Worm (Caenorhabditis elegans): Measurements from ENCODE around the gene C04F6.9.

Gene C04F6.9

DNA sequence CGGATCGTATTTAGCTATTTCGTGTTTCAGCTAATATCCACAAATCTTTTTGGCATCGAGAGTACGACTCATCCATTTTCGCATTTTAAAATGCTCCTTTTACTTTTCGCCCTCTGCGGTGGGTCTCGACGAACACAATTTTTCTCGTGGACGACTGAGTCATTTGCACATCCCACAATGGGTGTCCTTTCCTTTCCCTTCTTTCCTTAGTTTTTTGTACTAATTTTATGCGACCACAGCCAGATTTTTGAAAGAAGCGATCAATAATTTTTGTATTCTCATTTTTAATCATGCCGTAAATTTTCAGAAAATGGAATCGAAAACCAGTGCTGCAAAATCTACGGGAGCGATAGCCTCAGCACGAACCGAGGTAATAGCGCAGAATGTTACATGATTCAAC lies at the start of gene C04F6.9:
Gene C04F6.9, plus strand, starts transcription at position 301 of the 400 bp plus-strand sequence.
- TF ChIP-seq hlh-1 (tag; optimal IDR thresholded peaks at IDR 0.05) (no peak), blmp-1 (tag; optimal IDR thresholded peaks at IDR 0.05) (no peak), ces-1 (GFP tag; optimal IDR thresholded peaks at IDR 0.05) (no peak), ztf-11 (tag; optimal IDR thresholded peaks at IDR 0.05) (no peak), flh-1 (GFP tag; optimal IDR thresholded peaks at IDR 0.05) (no peak), bed-3 (GFP tag; optimal IDR thresholded peaks at IDR 0.05) (no peak), elt-1 (tag; optimal IDR thresholded peaks at IDR 0.05; ENCODE audit: borderline replicate concordance, insufficient read depth) (no peak), snpc-4 (tag; optimal IDR thresholded peaks at IDR 0.05) (no peak), nhr-12 (tag; optimal IDR thresholded peaks at IDR 0.05) (no peak), drap-1 (GFP tag; optimal IDR thresholded peaks at IDR 0.05) (no peak), pha-4 (tag; optimal IDR thresholded peaks at IDR 0.05) (no peak), unc-120 (tag; optimal IDR thresholded peaks at IDR 0.05; ENCODE audit: poor library complexity, severe bottlenecking) (no peak)

DNA sequence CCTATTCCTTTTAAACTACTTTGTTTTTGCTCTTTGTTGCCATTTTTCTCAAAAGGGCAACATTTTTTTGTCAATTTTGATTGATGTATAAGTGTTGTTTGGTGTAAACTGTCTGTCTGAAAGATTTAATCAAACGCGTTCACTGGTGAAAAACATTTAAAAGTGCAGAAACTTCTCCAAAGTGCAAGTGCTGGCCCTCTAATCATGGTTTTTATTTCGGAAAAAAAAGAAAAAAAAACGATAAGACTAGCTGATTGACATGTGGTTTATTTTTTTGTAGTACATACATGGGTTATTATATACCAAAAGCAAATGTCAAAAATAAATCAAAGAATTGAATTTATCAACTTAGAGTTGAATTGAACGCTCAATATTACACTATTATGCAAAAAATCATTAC lies 39.4 kb upstream of the C04F6.9 start, which contains the start of gene dhs-26:
Gene dhs-26, minus strand, starts transcription at position 116 of the 400 bp plus-strand sequence.
- TF ChIP-seq nhr-2 (tag; optimal IDR thresholded peaks at IDR 0.05) (no peak), pha-4 (tag; optimal IDR thresholded peaks at IDR 0.05) (no peak), ces-1 (GFP tag; optimal IDR thresholded peaks at IDR 0.05) (no peak), bed-3 (GFP tag; optimal IDR thresholded peaks at IDR 0.05) (no peak), nhr-28 (tag; optimal IDR thresholded peaks at IDR 0.05) (no peak), cnd-1 (tag; optimal IDR thresholded peaks at IDR 0.05) (no peak), unc-62 (GFP tag; optimal IDR thresholded peaks at IDR 0.05) (no peak), mab-5 (tag; optimal IDR thresholded peaks at IDR 0.05) (no peak), mep-1 (tag; optimal IDR thresholded peaks at IDR 0.05) (no peak), zip-8 (tag; optimal IDR thresholded peaks at IDR 0.05) (no peak), ceh-83 (GFP tag; optimal IDR thresholded peaks at IDR 0.05) (no peak), unc-39 (tag; optimal IDR thresholded peaks at IDR 0.05) (no peak)

DNA sequence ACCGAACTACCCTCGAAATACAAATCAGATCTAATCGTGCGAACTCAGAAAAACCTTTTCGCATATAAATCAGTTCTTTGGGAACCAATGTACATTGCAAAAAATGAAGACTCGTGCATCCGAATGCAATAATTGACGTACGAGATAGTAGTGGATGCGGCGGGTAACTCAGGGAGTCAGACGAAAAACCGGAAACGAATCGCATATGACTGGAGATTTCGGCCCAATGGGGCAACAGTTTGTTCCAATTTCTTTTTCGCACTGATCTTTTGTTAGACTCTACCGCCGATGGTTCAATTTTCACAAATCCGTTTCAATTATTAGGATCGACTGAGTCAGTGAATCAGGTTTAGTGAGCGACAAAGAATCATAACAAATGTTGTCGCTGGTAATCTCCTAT lies 35.0 kb upstream of the C04F6.9 start:
- TF ChIP-seq elt-1 (tag; optimal IDR thresholded peaks at IDR 0.05; ENCODE audit: borderline replicate concordance, insufficient read depth): no peak
- TF ChIP-seq ceh-39 (tag; optimal IDR thresholded peaks at IDR 0.05): no peak
- TF ChIP-seq nhr-12 (tag; optimal IDR thresholded peaks at IDR 0.05): no peak
- TF ChIP-seq bed-3 (GFP tag; optimal IDR thresholded peaks at IDR 0.05): no peak
- no peak for TF ChIP-seq zip-8 (tag; optimal IDR thresholded peaks at IDR 0.05)
- TF ChIP-seq unc-39 (tag; optimal IDR thresholded peaks at IDR 0.05): no peak
- TF ChIP-seq M03D4.4 (tag; optimal IDR thresholded peaks at IDR 0.05): no peak

DNA sequence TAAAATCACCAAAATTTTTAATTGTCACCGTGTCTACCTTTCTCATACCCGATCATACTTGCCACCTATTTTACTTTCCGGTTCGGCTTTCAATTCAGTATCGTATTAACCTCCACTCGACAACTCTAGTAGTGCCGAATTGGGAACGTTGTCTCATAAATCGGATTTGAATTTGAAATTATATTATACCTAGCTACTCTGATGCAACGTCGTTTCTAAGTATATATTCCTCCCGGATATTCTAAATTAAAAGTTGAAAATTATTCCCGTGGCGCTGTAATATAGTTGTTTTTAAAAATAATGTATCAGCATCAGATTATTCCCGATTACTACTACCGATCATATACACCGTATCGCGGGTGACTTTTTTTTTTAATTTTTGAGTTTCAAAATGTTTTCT lies 33.1 kb upstream of the C04F6.9 start, which contains the start of gene ZK563.2:
Gene ZK563.2, plus strand, starts transcription at position 301 of the 400 bp plus-strand sequence.
- TF ChIP-seq M03D4.4 (tag; optimal IDR thresholded peaks at IDR 0.05) (no peak), bed-3 (GFP tag; optimal IDR thresholded peaks at IDR 0.05) (no peak), sem-2 (GFP tag; optimal IDR thresholded peaks at IDR 0.05) (no peak), unc-120 (tag; optimal IDR thresholded peaks at IDR 0.05; ENCODE audit: poor library complexity, severe bottlenecking) (no peak), hlh-1 (tag; optimal IDR thresholded peaks at IDR 0.05) (no peak), drap-1 (GFP tag; optimal IDR thresholded peaks at IDR 0.05) (no peak), sptf-1 (tag; optimal IDR thresholded peaks at IDR 0.05) (no peak), ham-2 (GFP tag; optimal IDR thresholded peaks at IDR 0.05) (no peak), blmp-1 (tag; optimal IDR thresholded peaks at IDR 0.05) (no peak), nhr-12 (tag; optimal IDR thresholded peaks at IDR 0.05) (no peak)

DNA sequence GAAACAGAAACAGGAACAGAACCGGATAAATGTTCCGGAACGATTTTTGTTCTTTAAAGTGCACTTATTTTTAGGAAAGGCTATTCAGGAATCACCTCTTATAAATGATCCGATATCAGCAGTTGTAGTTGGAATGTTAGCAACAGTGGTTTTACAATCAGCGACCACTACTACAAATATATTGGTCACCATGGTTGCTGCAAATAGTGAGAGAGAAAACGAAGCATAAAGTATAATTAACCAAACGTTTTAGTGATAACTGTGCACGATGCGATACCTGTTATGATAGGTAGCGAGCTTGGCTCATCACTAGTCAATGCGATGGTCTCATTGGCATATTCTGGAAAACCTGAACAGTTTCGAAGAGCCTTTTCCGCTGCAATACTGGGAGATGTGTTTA lies 32.4 kb upstream of the C04F6.9 start:
- TF ChIP-seq mep-1 (tag; optimal IDR thresholded peaks at IDR 0.05) (no peak), nhr-12 (tag; optimal IDR thresholded peaks at IDR 0.05) (no peak), hlh-1 (tag; optimal IDR thresholded peaks at IDR 0.05) (no peak), lin-13 (tag; optimal IDR thresholded peaks at IDR 0.05) (no peak), lin-32 (GFP tag; optimal IDR thresholded peaks at IDR 0.05) (no peak), blmp-1 (tag; optimal IDR thresholded peaks at IDR 0.05) (no peak), elt-1 (tag; optimal IDR thresholded peaks at IDR 0.05; ENCODE audit: borderline replicate concordance, insufficient read depth) (no peak), nhr-76 (tag; optimal IDR thresholded peaks at IDR 0.05) (no peak)

DNA sequence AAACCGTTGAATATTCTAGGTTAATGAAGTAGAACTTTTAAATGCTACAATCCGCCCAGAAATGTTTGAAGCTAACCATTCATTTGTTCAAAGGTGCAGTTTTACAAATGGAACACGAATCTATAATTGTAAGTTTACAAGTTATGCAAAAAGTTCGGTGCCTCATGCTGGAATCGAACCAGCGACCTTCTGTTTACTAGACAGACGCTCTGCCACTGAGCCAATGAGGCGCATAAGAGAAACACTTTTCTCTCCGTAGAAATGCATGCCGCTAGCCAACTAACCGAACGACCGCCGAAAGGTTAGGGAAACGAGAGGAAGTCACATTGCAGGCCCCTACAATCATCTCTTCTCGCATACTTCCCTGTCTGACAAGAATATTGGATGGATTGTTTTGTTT lies 30.5 kb upstream of the C04F6.9 start:
- TF ChIP-seq sem-2 (GFP tag; optimal IDR thresholded peaks at IDR 0.05) (peak; percentile 81), ceh-83 (GFP tag; optimal IDR thresholded peaks at IDR 0.05) (peak; percentile 92), nhr-12 (tag; optimal IDR thresholded peaks at IDR 0.05) (peak; percentile 24), ham-2 (GFP tag; optimal IDR thresholded peaks at IDR 0.05) (peak; percentile 77), zip-8 (tag; optimal IDR thresholded peaks at IDR 0.05) (no peak), ceh-39 (tag; optimal IDR thresholded peaks at IDR 0.05) (no peak), snpc-4 (tag; optimal IDR thresholded peaks at IDR 0.05) (no peak), unc-120 (tag; optimal IDR thresholded peaks at IDR 0.05; ENCODE audit: poor library complexity, severe bottlenecking) (peak; percentile 81), nhr-28 (tag; optimal IDR thresholded peaks at IDR 0.05) (no peak), lin-32 (GFP tag; optimal IDR thresholded peaks at IDR 0.05) (peak; percentile 76), ceh-43 (GFP tag; optimal IDR thresholded peaks at IDR 0.05) (peak; percentile 85), elt-3 (tag; optimal IDR thresholded peaks at IDR 0.05) (no peak), lin-13 (tag; optimal IDR thresholded peaks at IDR 0.05) (peak; percentile 19), blmp-1 (tag; optimal IDR thresholded peaks at IDR 0.05) (no peak), mls-2 (tag; optimal IDR thresholded peaks at IDR 0.05) (peak; percentile 94), hlh-1 (tag; optimal IDR thresholded peaks at IDR 0.05) (peak; percentile 49), drap-1 (GFP tag; optimal IDR thresholded peaks at IDR 0.05) (peak; percentile 94), unc-39 (tag; optimal IDR thresholded peaks at IDR 0.05) (peak; percentile 33), M03D4.4 (tag; optimal IDR thresholded peaks at IDR 0.05) (peak; percentile 90), cnd-1 (tag; optimal IDR thresholded peaks at IDR 0.05) (peak; percentile 88), nhr-237 (tag; optimal IDR thresholded peaks at IDR 0.05) (peak; percentile 37), pha-4 (tag; optimal IDR thresholded peaks at IDR 0.05) (peak; percentile 23), mep-1 (tag; optimal IDR thresholded peaks at IDR 0.05) (peak; percentile 67), elt-1 (tag; optimal IDR thresholded peaks at IDR 0.05; ENCODE audit: borderline replicate concordance, insufficient read depth) (no peak), bed-3 (GFP tag; optimal IDR thresholded peaks at IDR 0.05) (peak; percentile 84), unc-62 (GFP tag; optimal IDR thresholded peaks at IDR 0.05) (peak; percentile 60), tbx-8 (GFP tag; optimal IDR thresholded peaks at IDR 0.05) (peak; percentile 44), ces-1 (GFP tag; optimal IDR thresholded peaks at IDR 0.05) (peak; percentile 60), mab-5 (tag; optimal IDR thresholded peaks at IDR 0.05) (no peak)
